Worm (Caenorhabditis elegans): ENCODE measurements around the gene bed-2.

bed-2 gene

ce11 chrIII:11463726-11464125 is 6.9 kb downstream of the bed-2 start (continued):
- TF ChIP-seq daf-16 (GFP tag; optimal IDR thresholded peaks at IDR 0.05) (no peak), daf-16 (tag; optimal IDR thresholded peaks at IDR 0.05) (peak; percentile 39), F10B5.3 (tag; optimal IDR thresholded peaks at IDR 0.05) (no peak), fkh-10 (GFP tag; optimal IDR thresholded peaks at IDR 0.05) (no peak), mdt-29 (GFP tag; IDR thresholded peaks at IDR 0.05) (peak; percentile 66; the same call in 1 of the 2 replicates), dve-1 (tag; optimal IDR thresholded peaks at IDR 0.05; ENCODE audit: insufficient read depth) (peak; percentile 85), nhr-28 (tag; optimal IDR thresholded peaks at IDR 0.05) (peak; percentile 43), lin-15B (tag; optimal IDR thresholded peaks at IDR 0.05) (peak; percentile 21), ztf-7 (tag; optimal IDR thresholded peaks at IDR 0.05) (no peak), nhr-237 (tag; optimal IDR thresholded peaks at IDR 0.05) (no peak), dmd-6 (GFP tag; IDR thresholded peaks at IDR 0.05) (peak; percentile 77), daf-8 (GFP tag; IDR thresholded peaks at IDR 0.05) (no peak), ceh-20 (GFP tag; IDR thresholded peaks at IDR 0.05) (no peak), nhr-76 (tag; optimal IDR thresholded peaks at IDR 0.05) (no peak), tag-97 (GFP tag; IDR thresholded peaks at IDR 0.05) (no peak), ceh-28 (tag; optimal IDR thresholded peaks at IDR 0.05) (no peak), Y48G9A.11 (GFP tag; IDR thresholded peaks at IDR 0.05) (no peak), ceh-82 (tag; optimal IDR thresholded peaks at IDR 0.05) (no peak), dmd-8 (GFP tag; IDR thresholded peaks at IDR 0.05) (no peak), snpc-4 (tag; optimal IDR thresholded peaks at IDR 0.05) (peak; percentile 88), php-3 (GFP tag; IDR thresholded peaks at IDR 0.05) (peak; percentile 64), dmd-9 (GFP tag; IDR thresholded peaks at IDR 0.05) (no peak), F26F4.8 (GFP tag; conservative IDR thresholded peaks at IDR 0.05) (no peak), D1046.2 (GFP tag; IDR thresholded peaks at IDR 0.05) (0 out of 2 replicates have a peak, but pooled peaks have one; percentile 45), tra-1 (GFP tag; IDR thresholded peaks at IDR 0.05) (no peak), duxl-1 (tag; optimal IDR thresholded peaks at IDR 0.05; ENCODE audit: poor library complexity) (no peak), lin-13 (GFP tag; optimal IDR thresholded peaks at IDR 0.05) (peak; percentile 97), mep-1 (tag; optimal IDR thresholded peaks at IDR 0.05) (peak; percentile 85), nhr-48 (tag; optimal IDR thresholded peaks at IDR 0.05) (peak; percentile 38), dpl-1 (GFP tag; optimal IDR thresholded peaks at IDR 0.05) (peak; percentile 21), cey-2 (tag; optimal IDR thresholded peaks at IDR 0.05; ENCODE audit: borderline replicate concordance, insufficient read depth) (no peak), egl-27 (tag; optimal IDR thresholded peaks at IDR 0.05) (no peak), attf-4 (tag; optimal IDR thresholded peaks at IDR 0.05) (no peak), mxl-2 (GFP tag; conservative IDR thresholded peaks at IDR 0.05) (no peak), jun-1 (tag; optimal IDR thresholded peaks at IDR 0.05) (no peak), nhr-42 (GFP tag; IDR thresholded peaks at IDR 0.05) (peak; percentile 60; the same call in 1 of the 2 replicates), hlh-30 (tag; optimal IDR thresholded peaks at IDR 0.05; ENCODE audit: insufficient read depth) (peak; percentile 75), R02D3.7 (tag; optimal IDR thresholded peaks at IDR 0.05) (no peak), unc-62 (GFP tag; optimal IDR thresholded peaks at IDR 0.05 in 1 of 2) (no peak), unc-62 (tag; optimal IDR thresholded peaks at IDR 0.05) (no peak), ces-1 (GFP tag; optimal IDR thresholded peaks at IDR 0.05) (no peak), mxl-3 (GFP tag; optimal IDR thresholded peaks at IDR 0.05) (peak; percentile 73), unc-39 (tag; optimal IDR thresholded peaks at IDR 0.05) (no peak), madf-9 (GFP tag; conservative IDR thresholded peaks at IDR 0.05) (no peak), lir-3 (tag; optimal IDR thresholded peaks at IDR 0.05) (no peak), spr-3 (GFP tag; optimal IDR thresholded peaks at IDR 0.05) (peak; percentile 31), egl-43 (GFP tag; IDR thresholded peaks at IDR 0.05) (peak; percentile 63; the same call in 1 of the 2 replicates), snpc-1.2 (GFP tag; IDR thresholded peaks at IDR 0.05) (no peak), lim-7 (GFP tag; IDR thresholded peaks at IDR 0.05) (0 out of 2 replicates have a peak, but pooled peaks have one; percentile 24), F44E2.7 (GFP tag; IDR thresholded peaks at IDR 0.05) (no peak), set-16 (GFP tag; IDR thresholded peaks at IDR 0.05) (peak; percentile 91), arid-1 (GFP tag; conservative IDR thresholded peaks at IDR 0.05) (peak; percentile 20; the same call in 1 of the 2 replicates)

All from whole organism, L4 larva.